Fruit fly (Drosophila melanogaster): ENCODE measurements around the gene RpL40.

Gene RpL40

dm6 chr2L:4222921-4223279 is 4.6 kb upstream of the RpL40 start (continued):
- peak; percentile 54 for TF ChIP-seq CG18619 (GFP tag; optimal IDR thresholded peaks at IDR 0.05)
- TF ChIP-seq salm (tag; optimal IDR thresholded peaks at IDR 0.05): no peak
- no peak for TF ChIP-seq CG9817 (tag; optimal IDR thresholded peaks at IDR 0.05)
- no peak for TF ChIP-seq CkIIα-i1 (GFP tag; IDR thresholded peaks at IDR 0.05)
- peak; percentile 42; the same call in 1 of the 2 replicates for TF ChIP-seq ranshi (GFP tag; IDR thresholded peaks at IDR 0.05)
- peak; percentile 68 for TF ChIP-seq CG1602 (GFP tag; optimal IDR thresholded peaks at IDR 0.05)
- TF ChIP-seq cwo (GFP tag; optimal IDR thresholded peaks at IDR 0.05): peak; percentile 39
- peak; percentile 75 for TF ChIP-seq CG6254 (GFP tag; optimal IDR thresholded peaks at IDR 0.05)
- TF ChIP-seq rib (GFP tag; IDR thresholded peaks at IDR 0.05): no peak
- no peak for TF ChIP-seq CG7745 (tag; optimal IDR thresholded peaks at IDR 0.05)
- no peak for TF ChIP-seq bowl (GFP tag; IDR thresholded peaks at IDR 0.05)
- TF ChIP-seq Ssrp (tag; optimal IDR thresholded peaks at IDR 0.05): peak; percentile 65
- no peak for TF ChIP-seq dm (GFP tag; optimal IDR thresholded peaks at IDR 0.05)
- TF ChIP-seq ttk (GFP tag; IDR thresholded peaks at IDR 0.05): no peak
- peak; percentile 1 for TF ChIP-seq CG18011 (GFP tag; optimal IDR thresholded peaks at IDR 0.05)
- TF ChIP-seq CG30403 (GFP tag; optimal IDR thresholded peaks at IDR 0.05): peak; percentile 57
- TF ChIP-seq CG4707 (GFP tag; optimal IDR thresholded peaks at IDR 0.05): no peak
- TF ChIP-seq HLH3B (GFP tag; IDR thresholded peaks at IDR 0.05): no peak
- peak; percentile 33 for TF ChIP-seq trh (GFP tag; optimal IDR thresholded peaks at IDR 0.05)
- peak; percentile 11 for TF ChIP-seq CG2116 (GFP tag; optimal IDR thresholded peaks at IDR 0.05)
- no peak for TF ChIP-seq CG4360 (GFP tag; IDR thresholded peaks at IDR 0.05)
- peak; percentile 80 for TF ChIP-seq CG10267 (tag; optimal IDR thresholded peaks at IDR 0.05)
- TF ChIP-seq CG8359 (GFP tag; optimal IDR thresholded peaks at IDR 0.05; ENCODE audit: borderline replicate concordance): peak; percentile 39
- TF ChIP-seq chinmo (GFP tag; IDR thresholded peaks at IDR 0.05; ENCODE audit: partially characterized antibody): no peak
- TF ChIP-seq lola (GFP tag; optimal IDR thresholded peaks at IDR 0.05): peak in 1 of 3 experiments; percentile 93
- TF ChIP-seq zfh1 (GFP tag; IDR thresholded peaks at IDR 0.05): peak; percentile 81
- peak; percentile 48; the same call in 1 of the 3 replicates for TF ChIP-seq Mrtf (GFP tag; IDR thresholded peaks at IDR 0.05)
- TF ChIP-seq nerfin-2 (GFP tag; IDR thresholded peaks at IDR 0.05; ENCODE audit: partially characterized antibody): no peak
- no peak for TF ChIP-seq dan (GFP tag; IDR thresholded peaks at IDR 0.05)

- no peak for TF ChIP-seq ara (GFP tag; IDR thresholded peaks at IDR 0.05)
- TF ChIP-seq Rx (GFP tag; IDR thresholded peaks at IDR 0.05): no peak
- no peak for TF ChIP-seq CG11398 (GFP tag; optimal IDR thresholded peaks at IDR 0.05)
- TF ChIP-seq ERR (GFP tag; optimal IDR thresholded peaks at IDR 0.05): no peak
- TF ChIP-seq CG2129 (GFP tag; IDR thresholded peaks at IDR 0.05; ENCODE audit: partially characterized antibody): no peak
- TF ChIP-seq Hr3 (GFP tag; optimal IDR thresholded peaks at IDR 0.05): peak; percentile 12
- no peak for TF ChIP-seq slou (GFP tag; optimal IDR thresholded peaks at IDR 0.05)
- peak; percentile 43 for TF ChIP-seq ind (GFP tag; optimal IDR thresholded peaks at IDR 0.05)
- TF ChIP-seq shn (GFP tag; optimal IDR thresholded peaks at IDR 0.05): no peak
- peak; percentile 82 for TF ChIP-seq GATAe (GFP tag; conservative IDR thresholded peaks at IDR 0.05)
- no peak for TF ChIP-seq CG1792 (GFP tag; optimal IDR thresholded peaks at IDR 0.05)
- peak in 1 of 2 experiments; percentile 28 for TF ChIP-seq Pdp1 (GFP tag; optimal IDR thresholded peaks at IDR 0.05)
- TF ChIP-seq CG16863 (GFP tag; optimal IDR thresholded peaks at IDR 0.05): no peak
- no peak for TF ChIP-seq ab (GFP tag; optimal IDR thresholded peaks at IDR 0.05)
- TF ChIP-seq Xbp1 (GFP tag; optimal IDR thresholded peaks at IDR 0.05): no peak
- no peak for TF ChIP-seq h (optimal IDR thresholded peaks at IDR 0.05)
- no peak for TF ChIP-seq Spps (tag; optimal IDR thresholded peaks at IDR 0.05)
- no peak for TF ChIP-seq ato (GFP tag; IDR thresholded peaks at IDR 0.05; ENCODE audit: partially characterized antibody)
- no peak for TF ChIP-seq knrl (GFP tag; IDR thresholded peaks at IDR 0.05; ENCODE audit: partially characterized antibody)
- TF ChIP-seq sob (GFP tag; IDR thresholded peaks at IDR 0.05): 0 out of 2 replicates have a peak, but pooled peaks have one; percentile 54
- peak; percentile 24 for TF ChIP-seq CG10431 (GFP tag; optimal IDR thresholded peaks at IDR 0.05)
- peak; percentile 28 for TF ChIP-seq PHDP (tag; optimal IDR thresholded peaks at IDR 0.05)
- no peak for TF ChIP-seq CG4360 (GFP tag; IDR thresholded peaks at IDR 0.05)
Measured at dm6 chr2L:4224158-4224799, 3.2 kb upstream of the RpL40 start.

Data from whole organism, embryonic.